Worm (Caenorhabditis elegans) whole organism, L4 larva: ENCODE results near the gene K01F9.2.
A peak's percentile ranks its signal among the peaks of the same experiment; 100 is the strongest.

ENCODE experiments used
- F10B5.3 ChIP-seq: sonication (generic microtip); optimal IDR thresholded peaks from 2 replicates; lab custom pipeline; 2016; ENCODE audit warnings: mild to moderate bottlenecking, missing genetic modification characterization, missing compliant biosample characterization
- T20F7.1 ChIP-seq: fragments of 200-800 bp; sonication (Bioruptor generic); optimal IDR thresholded peaks from 2 replicates; lab custom pipeline; 2018; ENCODE audit warnings: mild to moderate bottlenecking, missing genetic modification characterization, missing compliant biosample characterization
- ZK337.2 ChIP-seq: fragments of 200-800 bp; sonication (Bioruptor generic); IDR thresholded peaks from 2 replicates; pipeline ENCODE4 v1.3.6; 2022; ENCODE audit warnings: missing genetic modification reagents, missing genetic modification characterization, missing compliant biosample characterization
- ama-1 ChIP-seq: fragments of 150-350 bp; optimal IDR thresholded peaks from 2 replicates; lab custom pipeline; 2014; ENCODE audit warnings: inconsistent platforms, mixed read lengths
- arid-1 ChIP-seq: fragments of 200-800 bp; sonication (Bioruptor generic); conservative IDR thresholded peaks from 2 replicates; pipeline ENCODE4 v1.3.6; 2022; ENCODE audit warnings: missing genetic modification reagents, missing genetic modification characterization, missing compliant biosample characterization
- ceh-20 ChIP-seq: fragments of 200-800 bp; sonication (Bioruptor generic); IDR thresholded peaks from 2 replicates; pipeline ENCODE4 v1.3.6; 2022; ENCODE audit warnings: missing genetic modification reagents, missing genetic modification characterization, missing compliant biosample characterization
- ces-1 ChIP-seq: fragments of 150-350 bp; sonication (generic microtip); optimal IDR thresholded peaks from 4 replicates; lab custom pipeline; 2014; ENCODE audit warnings: missing biosample characterization, missing genetic modification reagents, missing genetic modification characterization
- cey-2 ChIP-seq: sonication (generic microtip); optimal IDR thresholded peaks from 3 replicates; lab custom pipeline; 2017; ENCODE audit warnings: missing genetic modification characterization, mild to moderate bottlenecking, missing compliant biosample characterization, antibody characterized with exemption, borderline replicate concordance; ENCODE audit not compliant: insufficient read depth
- ctbp-1 ChIP-seq: fragments of 200-800 bp; sonication (Bioruptor generic); IDR thresholded peaks from 2 replicates; pipeline ENCODE4 v1.3.6; 2022; ENCODE audit warnings: missing genetic modification reagents, missing genetic modification characterization, missing compliant biosample characterization
- daf-19 ChIP-seq: fragments of 200-800 bp; sonication (Bioruptor generic); conservative IDR thresholded peaks from 2 replicates; pipeline ENCODE4 v1.3.6; 2022; ENCODE audit warnings: missing genetic modification characterization, missing compliant biosample characterization
- dpl-1 ChIP-seq: fragments of 150-350 bp; optimal IDR thresholded peaks from 2 replicates; lab custom pipeline; 2014; ENCODE audit warnings: missing biosample characterization, missing genetic modification reagents, missing genetic modification characterization
- dve-1 ChIP-seq: sonication (generic microtip); optimal IDR thresholded peaks from 2 replicates; lab custom pipeline; 2017; ENCODE audit warnings: antibody characterized with exemption, mild to moderate bottlenecking, missing genetic modification characterization, missing compliant biosample characterization; ENCODE audit not compliant: insufficient read depth
- egl-27 ChIP-seq: sonication (generic microtip); optimal IDR thresholded peaks from 3 replicates; lab custom pipeline; 2017; ENCODE audit warnings: missing biosample characterization, missing genetic modification reagents, missing genetic modification characterization
- fos-1 ChIP-seq: fragments of 150-350 bp; optimal IDR thresholded peaks from 2 replicates; lab custom pipeline; 2014; ENCODE audit warnings: missing biosample characterization, missing genetic modification characterization
- hif-1 ChIP-seq, 2 experiments: sonication (generic microtip); optimal IDR thresholded peaks; 2 replicates each; lab custom pipeline; 2016 to 2017; ENCODE audit warnings: missing compliant biosample characterization in 2 of 2, missing genetic modification characterization in 2 of 2, missing genetic modification reagents in 2 of 2, missing genotype in 2 of 2, mild to moderate bottlenecking in 1 of 2
- hlh-11 ChIP-seq: fragments of 200-800 bp; sonication (Bioruptor generic); optimal IDR thresholded peaks from 2 replicates; lab custom pipeline; 2018; ENCODE audit warnings: mild to moderate bottlenecking, missing genetic modification characterization, missing compliant biosample characterization
- hlh-30 ChIP-seq: sonication (generic microtip); optimal IDR thresholded peaks from 2 replicates; lab custom pipeline; 2017; ENCODE audit warnings: antibody characterized with exemption, mild to moderate bottlenecking, missing genetic modification characterization, missing compliant biosample characterization; ENCODE audit not compliant: insufficient read depth
- lin-29 ChIP-seq: fragments of 200-800 bp; sonication (Bioruptor generic); IDR thresholded peaks from 2 replicates; pipeline ENCODE4 v1.3.6; 2022; ENCODE audit warnings: missing genetic modification reagents, missing genetic modification characterization, missing compliant biosample characterization
- lsy-2 ChIP-seq, 2 experiments: fragments of 150-350 bp in 1 of 2; sonication (generic microtip) in 1 of 2; optimal IDR thresholded peaks; 2 replicates each; lab custom pipeline; 2014 to 2017; ENCODE audit warnings: missing biosample characterization in 2 of 2, missing genetic modification characterization in 2 of 2
- madf-5 ChIP-seq, 2 experiments: fragments of 200-800 bp; sonication (Bioruptor generic); IDR thresholded peaks; 2 replicates each; pipeline ENCODE4 v1.3.6; 2022; ENCODE audit warnings: missing compliant biosample characterization in 2 of 2, missing genetic modification characterization in 2 of 2
- madf-9 ChIP-seq: fragments of 200-800 bp; sonication (Bioruptor generic); conservative IDR thresholded peaks from 2 replicates; pipeline ENCODE4 v1.3.6; 2022; ENCODE audit warnings: missing genetic modification reagents, missing genetic modification characterization, missing compliant biosample characterization
- mes-2 ChIP-seq: sonication (generic microtip); optimal IDR thresholded peaks from 2 replicates; lab custom pipeline; 2016; ENCODE audit warnings: missing genotype, mild to moderate bottlenecking, missing genetic modification characterization, missing compliant biosample characterization; ENCODE audit not compliant: poor library complexity, severe bottlenecking
- nhr-102 ChIP-seq: sonication (generic microtip); optimal IDR thresholded peaks from 2 replicates; lab custom pipeline; 2016; ENCODE audit warnings: mild to moderate bottlenecking, missing genetic modification characterization, moderate library complexity, missing compliant biosample characterization
- nhr-237 ChIP-seq: sonication (generic microtip); optimal IDR thresholded peaks from 2 replicates; lab custom pipeline; 2017; ENCODE audit warnings: missing biosample characterization, missing genetic modification characterization
- nhr-42 ChIP-seq: fragments of 200-800 bp; sonication (Bioruptor generic); IDR thresholded peaks from 2 replicates; pipeline ENCODE4 v1.3.6; 2022; ENCODE audit warnings: missing genetic modification characterization, missing compliant biosample characterization
- nhr-77 ChIP-seq: fragments of 150-350 bp; optimal IDR thresholded peaks from 2 replicates; lab custom pipeline; 2014; ENCODE audit warnings: missing biosample characterization, missing genetic modification characterization
- pha-4 ChIP-seq, 2 experiments: fragments of 150-350 bp in 1 of 2; fragments of 200-800 bp in 1 of 2; sonication (Bioruptor generic) in 1 of 2; IDR thresholded peaks in 1 of 2; optimal IDR thresholded peaks in 1 of 2; 2 replicates each; pipeline versions ENCODE4 v1.3.6 to Lab custom; 2014 to 2022; ENCODE audit warnings: missing genetic modification characterization in 2 of 2, missing genetic modification reagents in 2 of 2, missing biosample characterization in 1 of 2, missing compliant biosample characterization in 1 of 2
- php-3 ChIP-seq: fragments of 200-800 bp; sonication (Bioruptor generic); IDR thresholded peaks from 2 replicates; pipeline ENCODE4 v1.3.6; 2022; ENCODE audit warnings: missing genetic modification reagents, missing genetic modification characterization, missing compliant biosample characterization
- rbr-2 ChIP-seq: sonication (generic microtip); optimal IDR thresholded peaks from 2 replicates; lab custom pipeline; 2016; ENCODE audit warnings: missing genotype, missing genetic modification characterization, missing compliant biosample characterization
- saeg-2 ChIP-seq: fragments of 200-800 bp; sonication (Bioruptor generic); IDR thresholded peaks from 2 replicates; pipeline ENCODE4 v1.3.6; 2022; ENCODE audit warnings: missing genetic modification reagents, missing genetic modification characterization, missing compliant biosample characterization
- set-16 ChIP-seq: fragments of 200-800 bp; sonication (Bioruptor generic); IDR thresholded peaks from 2 replicates; pipeline ENCODE4 v1.3.6; 2022; ENCODE audit warnings: missing genetic modification reagents, missing genetic modification characterization, missing compliant biosample characterization
- snpc-1.2 ChIP-seq: fragments of 200-800 bp; sonication (Bioruptor generic); IDR thresholded peaks from 2 replicates; pipeline ENCODE4 v1.3.6; 2022; ENCODE audit warnings: missing genetic modification reagents, missing genetic modification characterization, missing compliant biosample characterization
- snpc-4 ChIP-seq: fragments of 150-350 bp; optimal IDR thresholded peaks from 2 replicates; lab custom pipeline; 2014; ENCODE audit warnings: missing biosample characterization, missing genetic modification characterization
- tag-97 ChIP-seq: fragments of 200-800 bp; sonication (Bioruptor generic); IDR thresholded peaks from 2 replicates; pipeline ENCODE4 v1.3.6; 2022; ENCODE audit warnings: missing genetic modification characterization, missing compliant biosample characterization
- unc-62 ChIP-seq, 3 experiments: fragments of 150-350 bp in 1 of 3; sonication (generic microtip); optimal IDR thresholded peaks in 2 of 3; peaks in 1 of 3; 1 replicate in 1 of 3; 2 replicates in 2 of 3; lab custom pipeline; 2014 to 2017; ENCODE audit warnings: missing biosample characterization in 3 of 3, missing genetic modification characterization in 3 of 3, missing genetic modification reagents in 3 of 3, missing genotype in 1 of 3
- zip-11 ChIP-seq: fragments of 200-800 bp; sonication (Bioruptor generic); IDR thresholded peaks from 2 replicates; pipeline ENCODE4 v1.3.6; 2022; ENCODE audit warnings: missing genetic modification characterization, missing compliant biosample characterization
- zip-2 ChIP-seq: fragments of 150-350 bp; optimal IDR thresholded peaks from 2 replicates; lab custom pipeline; 2014; ENCODE audit warnings: missing biosample characterization, missing genetic modification characterization

K01F9.2 gene

DNA sequence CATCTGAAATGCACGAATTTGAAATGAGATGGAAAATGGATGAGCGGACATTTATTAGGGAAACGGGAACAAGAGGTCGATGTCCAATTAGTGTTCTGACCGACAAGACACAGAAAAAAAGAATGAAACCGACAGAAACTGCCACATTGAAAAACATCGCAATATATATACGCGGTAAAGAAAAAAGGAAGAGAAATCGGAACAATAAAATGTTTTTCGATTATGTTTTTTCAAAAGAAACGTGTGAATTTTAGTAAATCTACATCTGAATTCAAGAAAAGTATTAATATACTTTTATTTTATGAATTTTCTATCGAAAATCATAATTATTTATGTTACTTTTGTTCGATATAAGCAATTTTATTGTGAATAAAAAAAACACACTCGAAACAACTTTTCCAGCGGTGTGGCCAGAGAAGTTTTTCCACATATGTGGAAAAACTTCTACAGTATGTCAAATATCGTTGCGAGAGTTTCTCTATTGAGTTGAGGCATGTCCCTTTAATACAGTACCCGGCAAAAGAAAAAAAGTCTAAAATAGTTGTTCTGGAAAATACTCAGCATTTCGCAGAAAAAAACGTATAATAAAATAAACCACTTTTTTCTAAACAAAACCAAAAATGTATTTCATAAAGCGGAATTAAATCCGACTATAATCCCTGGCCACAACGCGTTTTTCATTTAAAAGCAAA is 45.7 kb downstream of the K01F9.2 start, which contains the start of gene F44E2.10:
Gene F44E2.10 (minus strand): TSS at position 51 of the 692 bp plus-strand sequence.
- TF ChIP-seq lsy-2 (tag; optimal IDR thresholded peaks at IDR 0.05; lab: Kevin White, UChicago) (peak in 1 of 2 experiments; percentile 18), zip-2 (tag; lab: Kevin White, UChicago) (no peak), hlh-11 (no peak), ZK337.2 (GFP tag; lab: Robert Waterston, UW) (no peak)
- TF ChIP-seq, all 104 proteins: peak for 1

- TF ChIP-seq snpc-1.2 (GFP tag; lab: Robert Waterston, UW) (no peak), lsy-2 (tag; optimal IDR thresholded peaks at IDR 0.05; lab: Kevin White, UChicago) (peak in 1 of 2 experiments; percentile 44), hlh-30 (tag; lab: Kevin White, UChicago) (no peak), unc-62 (GFP tag; optimal IDR thresholded peaks at IDR 0.05 in 1 of 2; lab: Kevin White, UChicago) (no peak), unc-62 (tag; optimal IDR thresholded peaks at IDR 0.05; lab: Kevin White, UChicago) (no peak), zip-11 (GFP tag; lab: Robert Waterston, UW) (no peak), nhr-77 (no peak), egl-27 (tag; lab: Kevin White, UChicago) (no peak), mes-2 (tag; lab: Kevin White, UChicago) (peak; percentile 82), madf-9 (no peak), saeg-2 (no peak), dpl-1 (GFP tag; lab: Kevin White, UChicago) (peak; percentile 13), madf-5 (GFP tag; IDR thresholded peaks at IDR 0.05; lab: Robert Waterston, UW) (no peak), ceh-20 (GFP tag; lab: Robert Waterston, UW) (no peak), ama-1 (lab: Kevin White, UChicago) (no peak), nhr-102 (tag; lab: Kevin White, UChicago) (no peak), php-3 (GFP tag; lab: Robert Waterston, UW) (no peak), fos-1 (tag; lab: Kevin White, UChicago) (no peak), T20F7.1 (GFP tag; lab: Kevin White, UChicago) (no peak), F10B5.3 (tag; lab: Kevin White, UChicago) (no peak), set-16 (GFP tag; lab: Robert Waterston, UW) (no peak), pha-4 (GFP tag; IDR thresholded peaks at IDR 0.05; lab: Robert Waterston, UW) (no peak), pha-4 (tag; optimal IDR thresholded peaks at IDR 0.05; lab: Kevin White, UChicago) (no peak), lin-29 (GFP tag; lab: Robert Waterston, UW) (no peak), hif-1 (tag; optimal IDR thresholded peaks at IDR 0.05; lab: Kevin White, UChicago) (peak in 1 of 2 experiments; percentile 8), snpc-4 (tag; lab: Kevin White, UChicago) (no peak)
These were observed 47.7 kb downstream of the K01F9.2 start, which contains the start of gene F44E2.3 for ce11 chrIII:8829245-8829644. Gene F44E2.3 (minus strand): TSS chrIII:8829305.

DNA sequence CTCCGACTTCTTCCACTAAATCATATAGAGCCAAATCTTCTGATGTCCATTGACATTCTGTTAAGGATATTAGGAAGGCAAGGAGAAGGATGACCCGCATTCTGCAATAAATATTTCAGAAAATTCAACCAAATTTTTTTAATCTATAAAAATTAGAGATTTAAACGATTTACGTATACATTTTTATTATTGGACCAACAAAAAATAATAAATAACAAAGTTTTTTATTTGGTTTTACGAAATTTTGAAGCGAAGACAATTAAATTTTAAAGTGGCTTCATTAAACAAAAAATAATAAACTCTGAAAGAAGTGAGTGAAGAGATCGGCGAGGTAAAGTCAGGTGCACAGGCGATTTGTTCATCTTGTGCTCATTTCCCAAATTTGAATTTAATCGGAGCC is 49.8 kb downstream of the K01F9.2 start, which contains the start of gene F54F2.9:
Gene F54F2.9 (minus strand): TSS at position 101 of the 400 bp plus-strand sequence.
- TF ChIP-seq arid-1 (GFP tag; lab: Robert Waterston, UW): no peak
- TF ChIP-seq rbr-2 (tag; lab: Kevin White, UChicago): no peak
- TF ChIP-seq nhr-77: no peak
- TF ChIP-seq nhr-42 (GFP tag; lab: Robert Waterston, UW): no peak
- TF ChIP-seq nhr-237 (tag; lab: Kevin White, UChicago): no peak
- no peak for TF ChIP-seq cey-2 (tag; lab: Kevin White, UChicago)
- no peak for TF ChIP-seq ctbp-1
- no peak for TF ChIP-seq dve-1 (tag; lab: Kevin White, UChicago)
- no peak for TF ChIP-seq hif-1 (tag; optimal IDR thresholded peaks at IDR 0.05; lab: Kevin White, UChicago)
- no peak for TF ChIP-seq mes-2 (tag; lab: Kevin White, UChicago)
- no peak for TF ChIP-seq daf-19 (GFP tag; lab: Robert Waterston, UW)
- no peak for TF ChIP-seq ces-1 (GFP tag; lab: Kevin White, UChicago)
- no peak for TF ChIP-seq tag-97 (GFP tag; lab: Robert Waterston, UW)
